Worm (Caenorhabditis elegans) whole organism, early embryonic: Measurements from ENCODE around the gene spp-21.

Experiments
- B0310.2 ChIP-seq: sonication (generic microtip); optimal IDR thresholded peaks from 2 replicates; lab custom pipeline; 2016; ENCODE audit warnings: mild to moderate bottlenecking, missing genetic modification characterization, missing compliant biosample characterization
- F13C5.2 ChIP-seq: sonication (generic microtip); optimal IDR thresholded peaks from 2 replicates; lab custom pipeline; 2017; ENCODE audit warnings: mild to moderate bottlenecking, missing genetic modification characterization, inconsistent platforms, missing compliant biosample characterization
- aly-1 ChIP-seq: sonication (generic microtip); optimal IDR thresholded peaks from 2 replicates; lab custom pipeline; 2016; ENCODE audit warnings: missing genetic modification characterization, missing compliant biosample characterization
- ama-1 ChIP-seq: fragments of 150-350 bp; optimal IDR thresholded peaks from 2 replicates; lab custom pipeline; 2014
- ceh-13 ChIP-seq: fragments of 200-800 bp; sonication (Bioruptor generic); optimal IDR thresholded peaks from 2 replicates; lab custom pipeline; 2018; ENCODE audit warnings: mild to moderate bottlenecking, missing genetic modification characterization, missing compliant biosample characterization
- ceh-36 ChIP-seq: sonication (generic microtip); optimal IDR thresholded peaks from 2 replicates; lab custom pipeline; 2016; ENCODE audit warnings: missing genetic modification characterization, inconsistent platforms, missing compliant biosample characterization
- ets-7 ChIP-seq: sonication (generic microtip); optimal IDR thresholded peaks from 2 replicates; lab custom pipeline; 2016; ENCODE audit warnings: missing genotype, missing genetic modification characterization, missing compliant biosample characterization
- flt-1 ChIP-seq: fragments of 200-800 bp; sonication (Bioruptor generic); IDR thresholded peaks from 2 replicates; pipeline ENCODE4 v1.3.6; 2022; ENCODE audit warnings: missing genetic modification characterization, missing compliant biosample characterization
- hmbx-1 ChIP-seq: sonication (generic microtip); optimal IDR thresholded peaks from 2 replicates; lab custom pipeline; 2016; ENCODE audit warnings: mild to moderate bottlenecking, missing genetic modification characterization, missing compliant biosample characterization
- hmg-4 ChIP-seq: fragments of 200-800 bp; sonication (Bioruptor generic); optimal IDR thresholded peaks from 2 replicates; lab custom pipeline; 2018; ENCODE audit warnings: mild to moderate bottlenecking, missing genetic modification characterization, missing compliant biosample characterization
- hnd-1 ChIP-seq: sonication (generic microtip); optimal IDR thresholded peaks from 2 replicates; lab custom pipeline; 2016; ENCODE audit warnings: missing genetic modification characterization, missing compliant biosample characterization
- pes-1 ChIP-seq: fragments of 200-800 bp; sonication (Bioruptor generic); IDR thresholded peaks from 2 replicates; pipeline ENCODE4 v1.3.6; 2022; ENCODE audit warnings: missing genetic modification reagents, missing genetic modification characterization, missing compliant biosample characterization
- scrt-1 ChIP-seq: fragments of 200-800 bp; sonication (Bioruptor generic); IDR thresholded peaks from 2 replicates; pipeline ENCODE4 v1.3.6; 2022; ENCODE audit warnings: missing genetic modification characterization, missing compliant biosample characterization
- sea-1 ChIP-seq: fragments of 200-800 bp; sonication (Bioruptor generic); conservative IDR thresholded peaks from 2 replicates; pipeline ENCODE4 v1.3.6; 2022; ENCODE audit warnings: missing genetic modification characterization, missing compliant biosample characterization
- tbx-11 ChIP-seq: fragments of 200-800 bp; sonication (Bioruptor generic); IDR thresholded peaks from 2 replicates; pipeline ENCODE4 v1.3.6; 2022; ENCODE audit warnings: missing genetic modification characterization, missing compliant biosample characterization
- tbx-37 ChIP-seq: fragments of 200-800 bp; sonication (Bioruptor generic); conservative IDR thresholded peaks from 2 replicates; pipeline ENCODE4 v1.3.6; 2022; ENCODE audit warnings: missing genetic modification reagents, missing genetic modification characterization, missing compliant biosample characterization
- tra-4 ChIP-seq: sonication (generic microtip); optimal IDR thresholded peaks from 2 replicates; lab custom pipeline; 2017; ENCODE audit warnings: missing genetic modification characterization, missing compliant biosample characterization

Gene spp-21

ce11 chrX:11466444-11467319 is 23.2 kb upstream of the spp-21 start:
- TF ChIP-seq hmg-4 (GFP tag; lab: Kevin White, UChicago) (no peak), F13C5.2 (no peak), ets-7 (tag; lab: Kevin White, UChicago) (no peak), tra-4 (tag; lab: Kevin White, UChicago) (no peak), hmbx-1 (tag; lab: Kevin White, UChicago) (no peak), tbx-11 (no peak), B0310.2 (tag; lab: Kevin White, UChicago) (no peak), scrt-1 (GFP tag; lab: Robert Waterston, UW) (no peak), pes-1 (GFP tag; lab: Robert Waterston, UW) (no peak), hnd-1 (tag; lab: Kevin White, UChicago) (no peak), ama-1 (no peak), flt-1 (GFP tag; lab: Robert Waterston, UW) (no peak)

- TF ChIP-seq F13C5.2 (peak; percentile 6), ets-7 (tag; lab: Kevin White, UChicago) (no peak), scrt-1 (GFP tag; lab: Robert Waterston, UW) (0 out of 2 replicates have a peak, but pooled peaks have one; percentile 26), ama-1 (no peak), tra-4 (tag; lab: Kevin White, UChicago) (no peak), pes-1 (GFP tag; lab: Robert Waterston, UW) (peak; percentile 23; the same call in 1 of the 2 replicates), hnd-1 (tag; lab: Kevin White, UChicago) (no peak), hmg-4 (GFP tag; lab: Kevin White, UChicago) (no peak), tbx-37 (0 out of 2 replicates have a peak, but pooled peaks have one; percentile 10)
Measured at ce11 chrX:11467320-11467732, 22.6 kb upstream of the spp-21 start.

ce11 chrX:11468814-11469213 is 21.1 kb upstream of the spp-21 start:
- TF ChIP-seq tra-4 (tag; lab: Kevin White, UChicago) (no peak), sea-1 (no peak), tbx-11 (no peak), hmbx-1 (tag; lab: Kevin White, UChicago) (no peak), hmg-4 (GFP tag; lab: Kevin White, UChicago) (no peak), ceh-13 (no peak), pes-1 (GFP tag; lab: Robert Waterston, UW) (no peak), aly-1 (no peak), hnd-1 (tag; lab: Kevin White, UChicago) (no peak), ama-1 (no peak), tbx-37 (no peak), flt-1 (GFP tag; lab: Robert Waterston, UW) (no peak), ceh-36 (no peak), B0310.2 (tag; lab: Kevin White, UChicago) (no peak)

- TF ChIP-seq scrt-1 (GFP tag; lab: Robert Waterston, UW), result no peak
- no peak for TF ChIP-seq hmbx-1 (tag; lab: Kevin White, UChicago)
- TF ChIP-seq flt-1 (GFP tag; lab: Robert Waterston, UW), result no peak
- TF ChIP-seq hnd-1 (tag; lab: Kevin White, UChicago), result no peak
- no peak for TF ChIP-seq sea-1
- no peak for TF ChIP-seq ceh-13
- TF ChIP-seq ets-7 (tag; lab: Kevin White, UChicago), result no peak
- TF ChIP-seq pes-1 (GFP tag; lab: Robert Waterston, UW), result no peak
- TF ChIP-seq tbx-37, result no peak
- TF ChIP-seq tra-4 (tag; lab: Kevin White, UChicago), result no peak
- TF ChIP-seq tbx-11, result no peak
- TF ChIP-seq F13C5.2, result no peak
- no peak for TF ChIP-seq ceh-36
- no peak for TF ChIP-seq B0310.2 (tag; lab: Kevin White, UChicago)
- no peak for TF ChIP-seq hmg-4 (GFP tag; lab: Kevin White, UChicago)
- TF ChIP-seq ama-1, result no peak
- TF ChIP-seq aly-1, result no peak
Measured at ce11 chrX:11469600-11469999, 20.3 kb upstream of the spp-21 start.

- TF ChIP-seq ama-1 (no peak), hmbx-1 (tag; lab: Kevin White, UChicago) (no peak), ceh-13 (no peak), F13C5.2 (no peak), aly-1 (no peak), hmg-4 (GFP tag; lab: Kevin White, UChicago) (no peak), flt-1 (GFP tag; lab: Robert Waterston, UW) (no peak), pes-1 (GFP tag; lab: Robert Waterston, UW) (no peak), scrt-1 (GFP tag; lab: Robert Waterston, UW) (no peak), tbx-11 (no peak), hnd-1 (tag; lab: Kevin White, UChicago) (no peak), tra-4 (tag; lab: Kevin White, UChicago) (no peak), ceh-36 (no peak), B0310.2 (tag; lab: Kevin White, UChicago) (no peak), ets-7 (tag; lab: Kevin White, UChicago) (no peak), sea-1 (no peak), tbx-37 (no peak)
Measured at ce11 chrX:11471409-11471808, 18.5 kb upstream of the spp-21 start.

- TF ChIP-seq tra-4 (tag; lab: Kevin White, UChicago) (no peak), pes-1 (GFP tag; lab: Robert Waterston, UW) (no peak), ceh-13 (no peak)
Measured at ce11 chrX:11471893-11472292, 18.0 kb upstream of the spp-21 start.

ce11 chrX:11472407-11472806 is 17.5 kb upstream of the spp-21 start:
- no peak for TF ChIP-seq hmbx-1 (tag; lab: Kevin White, UChicago)
- no peak for TF ChIP-seq F13C5.2
- no peak for TF ChIP-seq ceh-36
- no peak for TF ChIP-seq ets-7 (tag; lab: Kevin White, UChicago)
- no peak for TF ChIP-seq scrt-1 (GFP tag; lab: Robert Waterston, UW)
- no peak for TF ChIP-seq aly-1
- no peak for TF ChIP-seq hnd-1 (tag; lab: Kevin White, UChicago)
- no peak for TF ChIP-seq flt-1 (GFP tag; lab: Robert Waterston, UW)
- TF ChIP-seq tra-4 (tag; lab: Kevin White, UChicago), result no peak
- no peak for TF ChIP-seq hmg-4 (GFP tag; lab: Kevin White, UChicago)
